Fruit fly (Drosophila melanogaster): ENCODE data around the gene fiz.
A peak's percentile ranks its signal among the peaks of the same experiment; 100 is the strongest.

fiz gene

dm6 chrX:14858951-14859350, 50.6 kb downstream of the fiz start, which contains the start of gene CG46399:
Gene CG46399 (plus strand): TSS chrX:14859251.
- TF ChIP-seq CG3032 (tag; optimal IDR thresholded peaks at IDR 0.05) = no peak
- TF ChIP-seq lz (GFP tag; optimal IDR thresholded peaks at IDR 0.05) = no peak
- no peak for TF ChIP-seq vri (GFP tag; optimal IDR thresholded peaks at IDR 0.05)
- no peak for TF ChIP-seq CG31627 (GFP tag; optimal IDR thresholded peaks at IDR 0.05)
- no peak for TF ChIP-seq CG11762 (GFP tag; optimal IDR thresholded peaks at IDR 0.05; ENCODE audit: insufficient read depth)
- TF ChIP-seq Hr4 (GFP tag; optimal IDR thresholded peaks at IDR 0.05) = no peak
- TF ChIP-seq CG11294 (GFP tag; IDR thresholded peaks at IDR 0.05) = no peak
- no peak for TF ChIP-seq acj6 (GFP tag; optimal IDR thresholded peaks at IDR 0.05)
- no peak for TF ChIP-seq CG6163 (GFP tag; IDR thresholded peaks at IDR 0.05)
- no peak for TF ChIP-seq CG6808 (GFP tag; optimal IDR thresholded peaks at IDR 0.05)
- TF ChIP-seq eg (GFP tag; IDR thresholded peaks at IDR 0.05) = no peak
- no peak for TF ChIP-seq CG6854 (GFP tag; optimal IDR thresholded peaks at IDR 0.05)
- TF ChIP-seq CG4318 (GFP tag; optimal IDR thresholded peaks at IDR 0.05) = no peak
- TF ChIP-seq CG3919 (GFP tag; optimal IDR thresholded peaks at IDR 0.05) = no peak
- no peak for TF ChIP-seq svp (GFP tag)
- TF ChIP-seq Met (GFP tag; optimal IDR thresholded peaks at IDR 0.05) = no peak
- no peak for TF ChIP-seq CG8119 (GFP tag; IDR thresholded peaks at IDR 0.05)
- no peak for TF ChIP-seq Sox102F (GFP tag; optimal IDR thresholded peaks at IDR 0.05)

dm6 chrX:14857883-14858282, 51.6 kb downstream of the fiz start:
- TF ChIP-seq CG15336 (GFP tag; IDR thresholded peaks at IDR 0.05) (peak; percentile 52; the same call in 1 of the 2 replicates), OdsH (GFP tag; optimal IDR thresholded peaks at IDR 0.05) (peak; percentile 18), CG32006 (GFP tag; optimal IDR thresholded peaks at IDR 0.05) (peak; percentile 34), Smox (GFP tag; optimal IDR thresholded peaks at IDR 0.05) (no peak), Sox102F (GFP tag; optimal IDR thresholded peaks at IDR 0.05) (peak; percentile 6), eg (GFP tag; IDR thresholded peaks at IDR 0.05) (peak; percentile 75), Eip78C (GFP tag) (peak; percentile 44), CG11294 (GFP tag; IDR thresholded peaks at IDR 0.05) (peak; percentile 44; the same call in 1 of the 2 replicates), achi (GFP tag; optimal IDR thresholded peaks at IDR 0.05) (no peak), CG6163 (GFP tag; IDR thresholded peaks at IDR 0.05) (0 out of 3 replicates have a peak, but pooled peaks have one; percentile 48), fkh (GFP tag; optimal IDR thresholded peaks at IDR 0.05) (no peak)

Data from whole organism, prepupa.